Worm (Caenorhabditis elegans) whole organism, L4 larva: ENCODE data around the gene R11D1.1.

Experiments
- F37D6.2 ChIP-seq: sonication (generic microtip); optimal IDR thresholded peaks from 2 replicates; lab custom pipeline; 2016; ENCODE audit warnings: mild to moderate bottlenecking, missing genetic modification characterization, missing compliant biosample characterization
- aha-1 ChIP-seq: fragments of 150-350 bp; peaks from one replicate; lab custom pipeline; 2014; ENCODE audit warnings: missing biosample characterization, missing genetic modification characterization
- aly-2 ChIP-seq: sonication (generic microtip); optimal IDR thresholded peaks from 2 replicates; lab custom pipeline; 2018; ENCODE audit warnings: missing biosample characterization, missing genetic modification characterization
- ama-1 ChIP-seq: fragments of 150-350 bp; optimal IDR thresholded peaks from 2 replicates; lab custom pipeline; 2014; ENCODE audit warnings: inconsistent platforms, mixed read lengths
- ceh-28 ChIP-seq: fragments of 150-350 bp; optimal IDR thresholded peaks from 2 replicates; lab custom pipeline; 2014; ENCODE audit warnings: missing biosample characterization, missing genetic modification reagents, missing genetic modification characterization
- fos-1 ChIP-seq: fragments of 150-350 bp; optimal IDR thresholded peaks from 2 replicates; lab custom pipeline; 2014; ENCODE audit warnings: missing biosample characterization, missing genetic modification characterization
- pha-4 ChIP-seq, 2 experiments: fragments of 150-350 bp in 1 of 2; fragments of 200-800 bp in 1 of 2; sonication (Bioruptor generic) in 1 of 2; IDR thresholded peaks in 1 of 2; optimal IDR thresholded peaks in 1 of 2; 2 replicates each; pipeline versions ENCODE4 v1.3.6 to Lab custom; 2014 to 2022; ENCODE audit warnings: missing genetic modification characterization in 2 of 2, missing genetic modification reagents in 2 of 2, missing biosample characterization in 1 of 2, missing compliant biosample characterization in 1 of 2
- rbr-2 ChIP-seq: sonication (generic microtip); optimal IDR thresholded peaks from 2 replicates; lab custom pipeline; 2016; ENCODE audit warnings: missing genotype, missing genetic modification characterization, missing compliant biosample characterization
- vab-7 ChIP-seq: fragments of 200-800 bp; sonication (Bioruptor generic); IDR thresholded peaks from 2 replicates; pipeline ENCODE4 v1.3.6; 2022; ENCODE audit warnings: missing genetic modification reagents, missing genetic modification characterization, missing compliant biosample characterization
- ztf-11 ChIP-seq: fragments of 150-350 bp; optimal IDR thresholded peaks from 2 replicates; lab custom pipeline; 2014; ENCODE audit warnings: missing biosample characterization, missing genetic modification characterization

DNA sequence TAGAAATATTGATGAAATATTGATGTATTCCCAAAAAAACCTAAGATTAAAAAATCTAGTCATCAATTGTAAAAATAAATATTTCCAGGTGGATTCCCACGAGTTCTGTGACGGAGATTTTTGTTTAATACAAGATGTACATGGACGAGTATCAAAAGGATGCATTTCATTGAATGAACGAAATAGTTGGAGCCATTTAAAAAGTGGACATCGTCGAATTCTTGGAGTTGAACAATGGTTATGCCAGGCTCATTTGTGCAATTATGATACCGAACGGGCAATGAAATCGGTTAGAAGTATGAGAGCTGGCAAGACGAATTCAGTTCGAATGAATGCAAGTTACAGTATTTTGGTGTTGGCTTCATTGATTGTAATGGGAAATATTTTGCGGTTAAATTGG is 45.4 kb downstream of the R11D1.1 start:
- TF ChIP-seq fos-1 (tag; lab: Kevin White, UChicago) (no peak), aly-2 (tag; lab: Kevin White, UChicago) (no peak), F37D6.2 (no peak), pha-4 (GFP tag; IDR thresholded peaks at IDR 0.05; lab: Robert Waterston, UW) (no peak), pha-4 (tag; optimal IDR thresholded peaks at IDR 0.05; lab: Kevin White, UChicago) (no peak), vab-7 (GFP tag; lab: Robert Waterston, UW) (no peak), ama-1 (no peak), rbr-2 (tag; lab: Kevin White, UChicago) (no peak), ceh-28 (tag; lab: Kevin White, UChicago) (no peak), ztf-11 (tag; lab: Kevin White, UChicago) (no peak), aha-1 (tag; lab: Kevin White, UChicago) (no peak)
